Fruit fly (Drosophila melanogaster) whole organism: ENCODE measurements around the gene CG5895.

Experiments used
- CG8478 ChIP-seq: fragments of >200 bp; optimal IDR thresholded peaks from 2 replicates; lab custom pipeline; 2018; ENCODE audit warnings: inconsistent platforms
- Dll ChIP-seq: fragments of >200 bp; optimal IDR thresholded peaks from 2 replicates; lab custom pipeline; 2017
- EcR ChIP-seq, 2 experiments: fragments of >200 bp; optimal IDR thresholded peaks; 2 replicates each; lab custom pipeline; 2017; ENCODE audit warnings: missing biosample characterization in 2 of 2, missing genetic modification characterization in 2 of 2, missing genetic modification reagents in 2 of 2
- usp ChIP-seq: fragments of >200 bp; optimal IDR thresholded peaks from 2 replicates; lab custom pipeline; 2017; ENCODE audit warnings: missing biosample characterization, missing genetic modification characterization, mixed read lengths

DNA sequence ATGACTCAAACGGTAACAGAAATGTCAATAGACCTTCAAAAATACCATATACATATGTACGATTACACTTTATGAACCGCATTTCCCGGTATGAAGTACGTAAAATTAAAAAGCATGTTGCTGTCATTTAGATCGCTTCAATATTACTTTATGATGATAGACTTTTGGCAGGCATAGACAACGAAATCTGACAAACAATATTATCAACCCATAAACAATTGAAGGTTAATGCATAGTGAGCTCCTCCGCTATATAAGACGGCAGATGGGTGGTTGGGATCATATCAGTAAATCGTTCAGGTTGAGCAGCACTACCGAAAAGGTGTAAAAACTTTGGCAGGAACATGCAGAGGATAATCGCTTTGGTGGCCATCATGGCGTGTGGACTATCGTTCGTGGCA is 48.4 kb downstream of the CG5895 start, which contains the start of gene CG13075:
- TF ChIP-seq EcR (GFP tag; optimal IDR thresholded peaks at IDR 0.05; lab: Kevin White, UChicago): no peak
- no peak for TF ChIP-seq CG8478 (lab: Kevin White, UChicago)
- TF ChIP-seq Dll: no peak
- no peak for TF ChIP-seq usp (GFP tag; lab: Kevin White, UChicago)
